Worm (Caenorhabditis elegans) whole organism, L4 larva: ENCODE data around the gene syg-1.

ENCODE experiments used
- attf-4 ChIP-seq: sonication (generic microtip); optimal IDR thresholded peaks from 3 replicates; lab custom pipeline; 2017; ENCODE audit warnings: missing biosample characterization, missing genetic modification characterization
- ceh-28 ChIP-seq: fragments of 150-350 bp; optimal IDR thresholded peaks from 2 replicates; lab custom pipeline; 2014; ENCODE audit warnings: missing biosample characterization, missing genetic modification reagents, missing genetic modification characterization
- hlh-11 ChIP-seq: fragments of 200-800 bp; sonication (Bioruptor generic); optimal IDR thresholded peaks from 2 replicates; lab custom pipeline; 2018; ENCODE audit warnings: mild to moderate bottlenecking, missing genetic modification characterization, missing compliant biosample characterization
- jun-1 ChIP-seq: fragments of 150-350 bp; optimal IDR thresholded peaks from 2 replicates; lab custom pipeline; 2014; ENCODE audit warnings: missing biosample characterization, missing genetic modification reagents, missing genetic modification characterization
- mdt-29 ChIP-seq: fragments of 200-800 bp; sonication (Bioruptor generic); IDR thresholded peaks from 2 replicates; pipeline ENCODE4 v1.3.6; 2022; ENCODE audit warnings: missing genetic modification reagents, missing genetic modification characterization, missing compliant biosample characterization
- nhr-76 ChIP-seq: fragments of 150-350 bp; optimal IDR thresholded peaks from 2 replicates; lab custom pipeline; 2014; ENCODE audit warnings: missing biosample characterization, missing genetic modification characterization
- sdz-12 ChIP-seq: fragments of 200-800 bp; sonication (Bioruptor generic); optimal IDR thresholded peaks from 2 replicates; lab custom pipeline; 2018; ENCODE audit warnings: mild to moderate bottlenecking, missing genetic modification characterization, missing compliant biosample characterization
- snpc-4 ChIP-seq: fragments of 150-350 bp; optimal IDR thresholded peaks from 2 replicates; lab custom pipeline; 2014; ENCODE audit warnings: missing biosample characterization, missing genetic modification characterization
- tag-97 ChIP-seq: fragments of 200-800 bp; sonication (Bioruptor generic); IDR thresholded peaks from 2 replicates; pipeline ENCODE4 v1.3.6; 2022; ENCODE audit warnings: missing genetic modification characterization, missing compliant biosample characterization
- unc-130 ChIP-seq: sonication (generic microtip); optimal IDR thresholded peaks from 2 replicates; lab custom pipeline; 2016; ENCODE audit warnings: missing genetic modification reagents, missing genetic modification characterization, missing compliant biosample characterization
- unc-39 ChIP-seq: sonication (generic microtip); optimal IDR thresholded peaks from 2 replicates; lab custom pipeline; 2017; ENCODE audit warnings: missing biosample characterization, missing genetic modification characterization

- TF ChIP-seq ceh-28 (tag; lab: Kevin White, UChicago), result no peak
- no peak for TF ChIP-seq hlh-11 (tag; lab: Kevin White, UChicago)
- TF ChIP-seq sdz-12 (GFP tag; lab: Kevin White, UChicago), result no peak
- no peak for TF ChIP-seq nhr-76 (tag; lab: Kevin White, UChicago)
- no peak for TF ChIP-seq unc-130 (GFP tag; lab: Kevin White, UChicago)
- TF ChIP-seq jun-1 (tag; lab: Kevin White, UChicago), result no peak
- TF ChIP-seq snpc-4 (tag; lab: Kevin White, UChicago), result no peak
- no peak for TF ChIP-seq unc-39
- no peak for TF ChIP-seq mdt-29 (GFP tag; lab: Robert Waterston, UW)
- no peak for TF ChIP-seq tag-97 (GFP tag; lab: Robert Waterston, UW)
- TF ChIP-seq attf-4 (tag; lab: Kevin White, UChicago), result no peak
Measured at ce11 chrX:2459793-2460192, 55.3 kb downstream of the syg-1 start, which contains the start of gene fox-1.
